Worm (Caenorhabditis elegans) whole organism, mixed stage, embryonic: ENCODE results near the gene ZK688.9.

ENCODE experiments used
- blmp-1 ChIP-seq: fragments of 150-350 bp; optimal IDR thresholded peaks from 2 replicates; lab custom pipeline; 2014; ENCODE audit warnings: missing biosample characterization, missing genetic modification characterization
- ces-1 ChIP-seq: fragments of 150-350 bp; optimal IDR thresholded peaks from 2 replicates; lab custom pipeline; 2014; ENCODE audit warnings: missing biosample characterization, missing genetic modification reagents, missing genetic modification characterization
- elt-3 ChIP-seq: fragments of 150-350 bp; optimal IDR thresholded peaks from 2 replicates; lab custom pipeline; 2014; ENCODE audit warnings: missing biosample characterization, missing genetic modification characterization
- nhr-12 ChIP-seq: fragments of 150-350 bp; optimal IDR thresholded peaks from 2 replicates; lab custom pipeline; 2014; ENCODE audit warnings: missing biosample characterization, missing genetic modification characterization
- nhr-2 ChIP-seq: fragments of 150-350 bp; optimal IDR thresholded peaks from 2 replicates; lab custom pipeline; 2014; ENCODE audit warnings: missing biosample characterization, missing genetic modification characterization
- nhr-28 ChIP-seq: fragments of 150-350 bp; optimal IDR thresholded peaks from 2 replicates; lab custom pipeline; 2014; ENCODE audit warnings: missing biosample characterization, missing genetic modification characterization
- nhr-76 ChIP-seq: sonication (generic microtip); optimal IDR thresholded peaks from 2 replicates; lab custom pipeline; 2017; ENCODE audit warnings: missing biosample characterization, missing genetic modification characterization
- pha-4 ChIP-seq: fragments of 150-350 bp; optimal IDR thresholded peaks from 2 replicates; lab custom pipeline; 2018; ENCODE audit warnings: missing biosample characterization, missing genetic modification reagents, missing genetic modification characterization
- unc-39 ChIP-seq: fragments of 150-350 bp; optimal IDR thresholded peaks from 2 replicates; lab custom pipeline; 2014; ENCODE audit warnings: missing biosample characterization, missing genetic modification characterization

DNA sequence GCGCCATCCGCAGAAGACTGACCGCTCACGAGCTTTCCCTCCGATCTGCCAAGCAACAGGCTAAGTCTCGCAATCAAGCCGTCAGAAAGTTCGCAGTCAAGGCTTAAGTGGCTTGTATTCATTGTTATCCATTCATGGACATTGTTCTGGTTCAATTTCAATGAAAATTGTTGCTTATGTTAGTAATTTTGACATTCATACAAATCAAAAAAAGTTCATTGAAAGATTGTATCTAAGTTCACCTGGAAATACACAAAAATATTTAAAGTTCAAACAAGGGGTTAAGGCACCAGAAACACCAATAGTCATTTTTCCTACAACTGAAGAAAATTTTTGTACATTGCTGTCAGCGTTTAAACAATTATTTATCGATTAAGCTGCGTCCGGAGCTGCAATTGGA, 27.3 kb downstream of the ZK688.9 start:
- no peak for TF ChIP-seq nhr-76 (tag; lab: Kevin White, UChicago)
- TF ChIP-seq elt-3, result no peak
- no peak for TF ChIP-seq nhr-2 (tag; lab: Kevin White, UChicago)
- TF ChIP-seq nhr-12 (tag; lab: Kevin White, UChicago), result no peak
- no peak for TF ChIP-seq pha-4
- TF ChIP-seq ces-1 (GFP tag; lab: Kevin White, UChicago), result no peak
- TF ChIP-seq unc-39, result no peak
- TF ChIP-seq blmp-1 (tag; lab: Kevin White, UChicago), result no peak
- TF ChIP-seq nhr-28 (tag; lab: Kevin White, UChicago), result no peak
